Fruit fly (Drosophila melanogaster): ENCODE measurements around the gene CheA75a.

dm6 chr3L:18213745-18214144, 38.1 kb upstream of the CheA75a start:
- TF ChIP-seq EcR (GFP tag; optimal IDR thresholded peaks at IDR 0.05) (peak; percentile 69), D1 (tag; optimal IDR thresholded peaks at IDR 0.05) (no peak), CG8301 (tag; optimal IDR thresholded peaks at IDR 0.05) (no peak), CG14655 (GFP tag; optimal IDR thresholded peaks at IDR 0.05) (no peak), CG10348 (GFP tag; IDR thresholded peaks at IDR 0.05) (no peak), CG32121 (GFP tag; IDR thresholded peaks at IDR 0.05) (no peak), CG34367 (tag; optimal IDR thresholded peaks at IDR 0.05) (no peak), CG17806 (tag; optimal IDR thresholded peaks at IDR 0.05) (no peak), Snoo (tag; optimal IDR thresholded peaks at IDR 0.05) (no peak), Pif1A (GFP tag; optimal IDR thresholded peaks at IDR 0.05) (no peak), CG13204 (GFP tag; optimal IDR thresholded peaks at IDR 0.05) (peak; percentile 6)

Measured in whole organism, pupa.